Fruit fly (Drosophila melanogaster) whole organism, pupa: ENCODE data around the gene CG9427.

Experiments used
- CG10348 ChIP-seq: fragments of 200-800 bp; sonication (Bioruptor generic); IDR thresholded peaks from 2 replicates; pipeline ENCODE4 v1.3.6; 2022; ENCODE audit warnings: missing biosample characterization, missing genetic modification characterization
- CG4496 ChIP-seq: fragments of 200-800 bp; sonication (Bioruptor generic); IDR thresholded peaks from 3 replicates; pipeline ENCODE4 v1.3.6; 2022; ENCODE audit warnings: missing biosample characterization, missing genetic modification characterization
- CG8301 ChIP-seq: fragments of 200-800 bp; sonication (Bioruptor generic); optimal IDR thresholded peaks from 2 replicates; lab custom pipeline; 2018; ENCODE audit warnings: missing biosample characterization, mild to moderate bottlenecking, missing genetic modification characterization
- Ets98B ChIP-seq: fragments of 200-800 bp; sonication (Bioruptor generic); IDR thresholded peaks from 2 replicates; pipeline ENCODE4 v1.3.6; 2022; ENCODE audit warnings: missing biosample characterization, missing genetic modification characterization
- gl ChIP-seq: fragments of 200-800 bp; sonication (Bioruptor generic); optimal IDR thresholded peaks from 2 replicates; lab custom pipeline; 2018; ENCODE audit warnings: missing biosample characterization, mild to moderate bottlenecking, missing genetic modification characterization

dm6 chr3R:9583122-9583521 lies 43.6 kb downstream of the CG9427 start, which contains the start of gene CG33654:
- TF ChIP-seq CG8301 (no peak), CG4496 (GFP tag; lab: Robert Waterston, UW) (no peak), CG10348 (GFP tag; lab: Robert Waterston, UW) (no peak), gl (tag; lab: Kevin White, UChicago) (no peak), Ets98B (GFP tag; lab: Robert Waterston, UW) (no peak)
